Fruit fly (Drosophila melanogaster): ENCODE data around the gene CG45122.
A peak's percentile ranks its signal among the peaks of the same experiment; 100 is the strongest.

The CG45122 gene

DNA sequence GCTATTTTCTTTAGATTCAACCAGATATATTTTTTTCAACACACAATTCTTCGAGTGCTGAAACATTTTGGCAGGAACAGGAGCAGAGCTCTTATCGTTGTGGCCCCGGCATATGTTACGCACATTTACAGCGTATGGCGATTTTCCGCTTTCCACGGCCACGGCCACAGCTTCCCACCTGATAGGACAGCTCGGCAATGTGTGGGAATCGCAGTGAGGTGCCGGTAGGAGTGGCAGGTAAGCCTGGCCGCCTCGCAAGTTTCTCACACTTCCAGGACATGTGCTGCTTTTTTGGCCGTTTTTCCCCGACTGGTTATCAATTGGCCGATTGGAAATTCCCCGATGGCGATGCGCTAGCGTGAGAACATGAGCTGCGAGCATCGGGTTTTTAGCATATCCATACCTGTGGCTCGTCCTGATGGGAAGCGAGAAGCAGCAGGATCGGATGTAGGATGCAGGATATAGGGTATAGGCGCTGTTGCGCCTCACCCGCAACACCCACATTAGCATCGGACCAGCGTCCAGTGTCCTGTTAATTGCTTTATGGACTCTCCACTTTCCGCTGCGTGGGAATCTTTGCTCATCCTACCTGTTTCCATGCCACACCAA lies 26.2 kb downstream of the CG45122 start:
- no peak for TF ChIP-seq Clk (GFP tag; optimal IDR thresholded peaks at IDR 0.05)
- no peak for TF ChIP-seq CG7045 (GFP tag; optimal IDR thresholded peaks at IDR 0.05)
- no peak for TF ChIP-seq bab1 (GFP tag; optimal IDR thresholded peaks at IDR 0.05)
- TF ChIP-seq CG12768 (GFP tag; optimal IDR thresholded peaks at IDR 0.05): no peak
- TF ChIP-seq Hr96 (GFP tag; optimal IDR thresholded peaks at IDR 0.05): no peak
- TF ChIP-seq tj (GFP tag; optimal IDR thresholded peaks at IDR 0.05): no peak
- no peak for TF ChIP-seq CG11617 (GFP tag; optimal IDR thresholded peaks at IDR 0.05)
- no peak for TF ChIP-seq ovo (GFP tag; optimal IDR thresholded peaks at IDR 0.05)
- TF ChIP-seq Crg-1 (GFP tag; optimal IDR thresholded peaks at IDR 0.05): no peak
- TF ChIP-seq CG7101 (tag; optimal IDR thresholded peaks at IDR 0.05): no peak
- no peak for TF ChIP-seq CG5204 (GFP tag; optimal IDR thresholded peaks at IDR 0.05)
- no peak for TF ChIP-seq Mnt (GFP tag; optimal IDR thresholded peaks at IDR 0.05)
- no peak for TF ChIP-seq toe (GFP tag; optimal IDR thresholded peaks at IDR 0.05)
- TF ChIP-seq CG14711 (tag; optimal IDR thresholded peaks at IDR 0.05): no peak
- TF ChIP-seq cnc (optimal IDR thresholded peaks at IDR 0.05): no peak
- TF ChIP-seq CG33017 (tag; optimal IDR thresholded peaks at IDR 0.05): no peak

DNA sequence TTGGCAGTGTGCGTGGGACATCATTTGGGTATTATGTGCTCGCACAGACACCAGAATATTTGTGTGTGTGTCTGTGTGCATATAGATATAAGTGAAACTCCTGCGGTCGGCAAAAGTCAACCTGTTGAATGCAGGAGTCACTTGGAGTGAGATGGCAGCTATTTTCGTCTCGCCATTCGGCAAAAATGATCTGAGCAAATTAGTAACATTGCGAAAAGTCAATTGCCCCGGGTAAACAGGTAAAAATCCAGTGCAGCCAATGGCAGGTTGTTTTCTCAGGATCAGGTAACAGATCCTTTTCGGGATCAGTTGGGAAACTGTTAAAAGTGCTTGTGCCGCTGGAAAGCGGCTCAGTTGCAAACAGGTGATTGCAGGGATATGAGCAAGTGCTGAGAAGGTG lies 28.1 kb downstream of the CG45122 start:
- TF ChIP-seq Clk (GFP tag; optimal IDR thresholded peaks at IDR 0.05) (no peak), CG33017 (tag; optimal IDR thresholded peaks at IDR 0.05) (no peak), CG14711 (tag; optimal IDR thresholded peaks at IDR 0.05) (no peak), CG1620 (GFP tag; optimal IDR thresholded peaks at IDR 0.05) (no peak), bab1 (GFP tag; optimal IDR thresholded peaks at IDR 0.05) (no peak), Crg-1 (GFP tag; optimal IDR thresholded peaks at IDR 0.05) (no peak)

DNA sequence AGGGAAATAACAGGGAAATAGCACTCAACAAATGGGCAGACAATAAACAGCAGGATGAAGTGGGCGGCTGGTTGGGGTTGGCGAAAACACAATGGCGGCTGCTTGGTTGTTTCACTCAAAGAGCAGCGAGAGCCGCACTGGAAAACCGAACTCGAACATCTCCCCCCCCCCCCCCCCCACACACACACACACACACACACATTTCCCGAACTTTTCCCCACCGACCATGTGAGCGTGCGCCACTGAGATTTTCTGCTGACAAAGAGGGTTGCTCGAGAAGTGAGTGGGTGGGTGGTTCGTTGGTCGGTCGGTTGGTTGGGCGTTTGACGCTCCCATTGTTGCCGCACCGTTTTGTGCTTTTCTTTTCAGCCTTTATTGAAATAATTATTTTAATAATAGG lies 29.2 kb downstream of the CG45122 start:
- TF ChIP-seq CG7045 (GFP tag; optimal IDR thresholded peaks at IDR 0.05): no peak
- no peak for TF ChIP-seq toe (GFP tag; optimal IDR thresholded peaks at IDR 0.05)
- TF ChIP-seq ovo (GFP tag; optimal IDR thresholded peaks at IDR 0.05): no peak
- TF ChIP-seq bab1 (GFP tag; optimal IDR thresholded peaks at IDR 0.05): no peak
- TF ChIP-seq CG7101 (tag; optimal IDR thresholded peaks at IDR 0.05): no peak
- TF ChIP-seq CG11617 (GFP tag; optimal IDR thresholded peaks at IDR 0.05): no peak
- TF ChIP-seq CG33017 (tag; optimal IDR thresholded peaks at IDR 0.05): no peak
- no peak for TF ChIP-seq CG1620 (GFP tag; optimal IDR thresholded peaks at IDR 0.05)
- TF ChIP-seq CG5204 (GFP tag; optimal IDR thresholded peaks at IDR 0.05): no peak
- no peak for TF ChIP-seq pad (GFP tag; optimal IDR thresholded peaks at IDR 0.05)
- TF ChIP-seq kay (GFP tag; ENCODE audit: borderline replicate concordance): no peak
- TF ChIP-seq Clk (GFP tag; optimal IDR thresholded peaks at IDR 0.05): no peak
- no peak for TF ChIP-seq CG12768 (GFP tag; optimal IDR thresholded peaks at IDR 0.05)
- no peak for TF ChIP-seq CG14711 (tag; optimal IDR thresholded peaks at IDR 0.05)

DNA sequence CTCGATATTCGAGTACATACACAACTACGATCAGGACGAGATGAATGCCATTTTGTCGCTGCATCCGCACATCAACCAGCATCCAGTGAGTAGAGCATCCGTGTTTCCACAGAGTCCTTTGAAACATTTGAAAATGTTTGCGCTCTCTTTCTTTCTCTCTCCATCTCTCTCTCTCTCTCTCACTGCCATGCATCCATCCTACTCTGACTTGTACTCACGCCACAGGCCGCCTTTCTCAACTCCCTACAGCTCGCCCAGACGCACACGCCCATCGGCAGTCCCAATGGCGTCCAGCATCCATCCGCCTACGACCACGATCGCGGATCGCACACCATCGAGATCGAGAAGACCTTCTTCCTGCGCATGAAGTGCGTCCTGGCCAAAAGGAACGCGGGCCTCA lies 30.6 kb downstream of the CG45122 start:
- TF ChIP-seq CG33017 (tag; optimal IDR thresholded peaks at IDR 0.05) (no peak), Crg-1 (GFP tag; optimal IDR thresholded peaks at IDR 0.05) (no peak), Mnt (GFP tag; optimal IDR thresholded peaks at IDR 0.05) (no peak), CG12768 (GFP tag; optimal IDR thresholded peaks at IDR 0.05) (no peak), Clk (GFP tag; optimal IDR thresholded peaks at IDR 0.05) (no peak)

DNA sequence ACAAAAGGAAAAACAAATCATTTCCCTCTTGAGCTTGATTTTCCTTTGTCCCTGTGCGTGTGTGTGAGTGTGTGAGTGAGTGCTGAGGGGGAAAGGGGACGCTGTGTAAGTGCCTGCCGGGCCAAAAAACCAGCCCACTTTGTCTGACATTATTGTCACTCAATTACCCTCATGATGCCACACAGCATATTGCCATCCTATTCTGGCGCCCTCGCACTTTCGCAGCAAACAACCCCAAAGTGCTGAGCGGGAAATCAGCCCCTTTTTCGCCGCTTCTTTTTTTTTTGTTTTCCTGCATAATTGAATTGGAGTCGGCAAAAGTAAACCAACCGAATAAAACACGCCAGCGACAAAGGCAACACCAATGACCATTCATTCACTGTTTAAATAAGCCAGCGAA lies 31.8 kb downstream of the CG45122 start:
- TF ChIP-seq CG14711 (tag; optimal IDR thresholded peaks at IDR 0.05) (no peak), toe (GFP tag; optimal IDR thresholded peaks at IDR 0.05) (no peak), cic (GFP tag; optimal IDR thresholded peaks at IDR 0.05) (no peak), cnc (optimal IDR thresholded peaks at IDR 0.05) (no peak), CG1620 (GFP tag; optimal IDR thresholded peaks at IDR 0.05) (no peak), bab1 (GFP tag; optimal IDR thresholded peaks at IDR 0.05) (no peak), Clk (GFP tag; optimal IDR thresholded peaks at IDR 0.05) (no peak), Hr96 (GFP tag; optimal IDR thresholded peaks at IDR 0.05) (no peak), CG5204 (GFP tag; optimal IDR thresholded peaks at IDR 0.05) (no peak), CG33017 (tag; optimal IDR thresholded peaks at IDR 0.05) (no peak), CG7101 (tag; optimal IDR thresholded peaks at IDR 0.05) (no peak), CG11617 (GFP tag; optimal IDR thresholded peaks at IDR 0.05) (no peak), CG12768 (GFP tag; optimal IDR thresholded peaks at IDR 0.05) (no peak), pad (GFP tag; optimal IDR thresholded peaks at IDR 0.05) (no peak)

DNA sequence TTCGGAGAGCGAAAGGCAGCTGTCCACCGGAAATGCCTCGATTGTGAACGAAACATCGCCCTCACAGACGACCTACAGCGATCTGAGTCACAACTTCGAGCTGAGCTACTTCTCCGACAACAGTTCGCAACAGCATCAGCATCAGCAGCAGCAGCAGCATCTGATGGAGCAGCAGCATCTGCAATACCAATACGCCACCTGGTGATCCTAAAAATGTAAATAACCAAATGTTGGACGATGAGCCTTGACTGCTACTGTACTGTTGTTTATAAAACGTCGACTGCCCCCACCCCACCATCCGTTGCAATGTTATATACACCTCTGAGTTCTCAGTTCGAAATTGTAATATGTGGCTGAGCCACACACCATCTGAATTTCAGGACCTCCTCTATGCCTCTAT lies 33.3 kb downstream of the CG45122 start:
- TF ChIP-seq Clk (GFP tag; optimal IDR thresholded peaks at IDR 0.05) (no peak), Hr96 (GFP tag; optimal IDR thresholded peaks at IDR 0.05) (no peak), CG7101 (tag; optimal IDR thresholded peaks at IDR 0.05) (no peak), kay (GFP tag; ENCODE audit: borderline replicate concordance) (no peak), CG5204 (GFP tag; optimal IDR thresholded peaks at IDR 0.05) (no peak), bab1 (GFP tag; optimal IDR thresholded peaks at IDR 0.05) (no peak), CG12768 (GFP tag; optimal IDR thresholded peaks at IDR 0.05) (no peak), CG33017 (tag; optimal IDR thresholded peaks at IDR 0.05) (no peak), tj (GFP tag; optimal IDR thresholded peaks at IDR 0.05) (no peak), pad (GFP tag; optimal IDR thresholded peaks at IDR 0.05) (no peak), CG11617 (GFP tag; optimal IDR thresholded peaks at IDR 0.05) (no peak), cic (GFP tag; optimal IDR thresholded peaks at IDR 0.05) (no peak), CG14711 (tag; optimal IDR thresholded peaks at IDR 0.05) (no peak), Crg-1 (GFP tag; optimal IDR thresholded peaks at IDR 0.05) (no peak), Mnt (GFP tag; optimal IDR thresholded peaks at IDR 0.05) (no peak), toe (GFP tag; optimal IDR thresholded peaks at IDR 0.05) (no peak), cnc (optimal IDR thresholded peaks at IDR 0.05) (no peak)

DNA sequence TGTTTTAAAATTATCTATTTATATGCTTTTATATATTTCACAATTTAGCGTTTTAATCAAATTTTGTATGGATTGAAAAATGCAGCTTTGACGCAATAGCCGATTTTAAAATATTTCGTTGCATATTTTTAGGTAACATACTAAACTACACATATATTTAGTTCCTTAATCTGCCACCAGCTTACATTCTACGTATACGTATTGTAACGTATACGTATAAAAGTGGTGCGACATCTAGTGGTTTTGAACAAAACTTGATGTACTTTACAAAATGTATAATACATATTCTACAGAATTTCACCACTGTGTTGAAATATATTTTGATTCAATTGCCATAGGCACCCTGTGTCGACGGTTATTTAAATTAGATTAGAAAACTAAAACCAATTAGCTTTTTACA lies 34.3 kb downstream of the CG45122 start:
- TF ChIP-seq CG1620 (GFP tag; optimal IDR thresholded peaks at IDR 0.05) (peak; percentile 49), pad (GFP tag; optimal IDR thresholded peaks at IDR 0.05) (peak; percentile 13), Hr96 (GFP tag; optimal IDR thresholded peaks at IDR 0.05) (no peak), bab1 (GFP tag; optimal IDR thresholded peaks at IDR 0.05) (peak; percentile 77)

Measured in whole organism, adult.